Fruit fly (Drosophila melanogaster) whole organism, embryonic: ENCODE results near the gene CG42759.

ENCODE experiments used
- Atf-2 ChIP-seq: fragments of 200-800 bp; sonication (Bioruptor generic); optimal IDR thresholded peaks from 2 replicates; lab custom pipeline; 2016; ENCODE audit warnings: missing biosample characterization, missing genetic modification characterization
- CG1024 ChIP-seq: fragments of 200-800 bp; sonication (Bioruptor generic); IDR thresholded peaks from 2 replicates; pipeline ENCODE4 v1.3.6; 2022; ENCODE audit warnings: missing biosample characterization, missing genetic modification characterization
- CG11247 ChIP-seq: fragments of 200-800 bp; sonication (Bioruptor generic); IDR thresholded peaks from 2 replicates; pipeline ENCODE4 v1.3.6; 2022; ENCODE audit warnings: missing biosample characterization, missing genetic modification characterization
- CG12236 ChIP-seq: fragments of 200-800 bp; sonication (Bioruptor generic); optimal IDR thresholded peaks from 2 replicates; lab custom pipeline; 2016; ENCODE audit warnings: missing biosample characterization, missing genetic modification characterization
- CG14710 ChIP-seq: fragments of 200-800 bp; sonication (Bioruptor generic); optimal IDR thresholded peaks from 3 replicates; lab custom pipeline; 2019; ENCODE audit warnings: missing biosample characterization, mild to moderate bottlenecking, missing genetic modification characterization, moderate library complexity
- CG17912 ChIP-seq: fragments of 200-800 bp; sonication (Bioruptor generic); optimal IDR thresholded peaks from 2 replicates; lab custom pipeline; 2018; ENCODE audit warnings: missing biosample characterization, mild to moderate bottlenecking, missing genetic modification characterization
- CG18476 ChIP-seq: fragments of 200-800 bp; sonication (Bioruptor generic); optimal IDR thresholded peaks from 2 replicates; lab custom pipeline; 2016; ENCODE audit warnings: missing biosample characterization, mild to moderate bottlenecking, missing genetic modification characterization
- CG2875 ChIP-seq: fragments of 200-800 bp; sonication (Bioruptor generic); optimal IDR thresholded peaks from 2 replicates; lab custom pipeline; 2017; ENCODE audit warnings: missing biosample characterization, mild to moderate bottlenecking, missing genetic modification characterization, missing genetic modification reagents
- CG30020 ChIP-seq: fragments of 200-800 bp; optimal IDR thresholded peaks from 2 replicates; lab custom pipeline; 2019; ENCODE audit warnings: missing biosample characterization, mild to moderate bottlenecking, missing genetic modification characterization, moderate library complexity
- CG30403 ChIP-seq: fragments of 200-800 bp; sonication (Bioruptor generic); optimal IDR thresholded peaks from 3 replicates; lab custom pipeline; 2016; ENCODE audit warnings: missing biosample characterization, missing genetic modification characterization
- CG31441 ChIP-seq: fragments of 200-800 bp; sonication (Bioruptor generic); IDR thresholded peaks from 2 replicates; pipeline ENCODE4 v1.3.6; 2022; ENCODE audit warnings: missing biosample characterization, missing genetic modification characterization
- CG33213 ChIP-seq: fragments of 200-800 bp; sonication (Bioruptor generic); optimal IDR thresholded peaks from 3 replicates; lab custom pipeline; 2016; ENCODE audit warnings: missing biosample characterization, missing genetic modification characterization
- CG4617 ChIP-seq: fragments of 200-800 bp; sonication (Bioruptor generic); optimal IDR thresholded peaks from 3 replicates; lab custom pipeline; 2016; ENCODE audit warnings: missing biosample characterization, missing genetic modification characterization, borderline replicate concordance
- CG6175 ChIP-seq: fragments of 200-800 bp; sonication (Bioruptor generic); IDR thresholded peaks from 3 replicates; pipeline ENCODE4 v1.3.6; 2022; ENCODE audit warnings: missing biosample characterization, missing genetic modification characterization
- CG6854 ChIP-seq: fragments of 200-800 bp; sonication (Bioruptor generic); optimal IDR thresholded peaks from 3 replicates; lab custom pipeline; 2017; ENCODE audit warnings: missing biosample characterization, mild to moderate bottlenecking, missing genetic modification characterization
- CG7357 ChIP-seq: fragments of 200-800 bp; sonication (Bioruptor generic); IDR thresholded peaks from 3 replicates; pipeline ENCODE4 v1.3.6; 2022; ENCODE audit warnings: missing biosample characterization, missing genetic modification characterization
- CG7786 ChIP-seq: fragments of 200-800 bp; sonication (Bioruptor generic); optimal IDR thresholded peaks from 2 replicates; lab custom pipeline; 2016; ENCODE audit warnings: missing biosample characterization, missing genetic modification characterization
- CG7839 ChIP-seq: fragments of 200-800 bp; sonication (Bioruptor generic); optimal IDR thresholded peaks from 3 replicates; lab custom pipeline; 2018; ENCODE audit warnings: missing biosample characterization, mild to moderate bottlenecking, missing genetic modification characterization, moderate library complexity
- CG8924 ChIP-seq: fragments of 200-800 bp; optimal IDR thresholded peaks from 3 replicates; lab custom pipeline; 2019; ENCODE audit warnings: missing biosample characterization, mild to moderate bottlenecking, missing genetic modification characterization, moderate library complexity
- CG8944 ChIP-seq: fragments of 200-800 bp; sonication (Bioruptor generic); optimal IDR thresholded peaks from 3 replicates; lab custom pipeline; 2016; ENCODE audit warnings: missing biosample characterization, missing genetic modification characterization
- Dad ChIP-seq: fragments of 200-800 bp; sonication (Bioruptor generic); optimal IDR thresholded peaks from 3 replicates; lab custom pipeline; 2016; ENCODE audit warnings: missing biosample characterization, missing genetic modification characterization
- Dbx ChIP-seq: fragments of 200-800 bp; sonication (Bioruptor generic); IDR thresholded peaks from 3 replicates; pipeline ENCODE4 v1.3.6; 2022; ENCODE audit warnings: missing biosample characterization, missing genetic modification characterization
- GATAe ChIP-seq: fragments of 200-800 bp; sonication (Bioruptor generic); conservative IDR thresholded peaks from 2 replicates; pipeline ENCODE4 v1.3.6; 2022; ENCODE audit warnings: missing biosample characterization, missing genetic modification characterization
- H15 ChIP-seq: fragments of 200-800 bp; sonication (Bioruptor generic); IDR thresholded peaks from 3 replicates; pipeline ENCODE4 v1.3.6; 2022; ENCODE audit warnings: missing biosample characterization, missing genetic modification characterization
- Mes4 ChIP-seq: fragments of 200-800 bp; sonication (Bioruptor generic); optimal IDR thresholded peaks from 2 replicates; lab custom pipeline; 2016; ENCODE audit warnings: missing biosample characterization, missing genetic modification characterization
- Nf-YC ChIP-seq: fragments of 200-800 bp; optimal IDR thresholded peaks from 3 replicates; lab custom pipeline; 2019; ENCODE audit warnings: missing biosample characterization, mild to moderate bottlenecking, missing genetic modification characterization, moderate library complexity
- Oaz ChIP-seq: fragments of 200-800 bp; sonication (Bioruptor generic); IDR thresholded peaks from 2 replicates; pipeline ENCODE4 v1.3.6; 2022; ENCODE audit warnings: missing biosample characterization, missing genetic modification characterization
- Poxn ChIP-seq: fragments of 200-800 bp; sonication (Bioruptor generic); IDR thresholded peaks from 2 replicates; pipeline ENCODE4 v1.3.6; 2022; ENCODE audit warnings: missing biosample characterization, missing genetic modification characterization
- Ptx1 ChIP-seq: fragments of 200-800 bp; sonication (Bioruptor generic); IDR thresholded peaks from 2 replicates; pipeline ENCODE4 v1.3.6; 2022; ENCODE audit warnings: missing biosample characterization, missing genetic modification characterization
- Side ChIP-seq: fragments of 200-800 bp; sonication (Bioruptor generic); optimal IDR thresholded peaks from 2 replicates; lab custom pipeline; 2016; ENCODE audit warnings: missing biosample characterization, missing genetic modification characterization
- ac ChIP-seq: fragments of 200-800 bp; sonication (Bioruptor generic); optimal IDR thresholded peaks from 3 replicates; lab custom pipeline; 2017; ENCODE audit warnings: missing biosample characterization, mild to moderate bottlenecking, missing genetic modification characterization
- ap ChIP-seq: fragments of 200-800 bp; sonication (Bioruptor generic); IDR thresholded peaks from 2 replicates; pipeline ENCODE4 v1.3.6; 2022; ENCODE audit warnings: missing biosample characterization, missing genetic modification characterization
- bowl ChIP-seq: fragments of 200-800 bp; sonication (Bioruptor generic); IDR thresholded peaks from 2 replicates; pipeline ENCODE4 v1.3.6; 2022; ENCODE audit warnings: missing biosample characterization, missing genetic modification characterization
- bsh ChIP-seq, 2 experiments: fragments of 200-800 bp; sonication (Bioruptor generic); optimal IDR thresholded peaks; 2 replicates each; lab custom pipeline; 2017 to 2018; ENCODE audit warnings: mild to moderate bottlenecking in 2 of 2, missing biosample characterization in 2 of 2, missing genetic modification characterization in 2 of 2, moderate library complexity in 1 of 2
- ems ChIP-seq: fragments of 200-800 bp; sonication (Bioruptor generic); optimal IDR thresholded peaks from 3 replicates; lab custom pipeline; 2016; ENCODE audit warnings: missing biosample characterization, missing genetic modification characterization
- ftz-f1 ChIP-seq: fragments of 200-800 bp; sonication (Bioruptor generic); optimal IDR thresholded peaks from 2 replicates; lab custom pipeline; 2016; ENCODE audit warnings: missing biosample characterization, missing genetic modification characterization
- fu2 ChIP-seq: fragments of 200-800 bp; sonication (Bioruptor generic); optimal IDR thresholded peaks from 2 replicates; lab custom pipeline; 2016; ENCODE audit warnings: missing biosample characterization, missing genetic modification characterization
- gsb-n ChIP-seq: fragments of 200-800 bp; sonication (Bioruptor generic); optimal IDR thresholded peaks from 3 replicates; lab custom pipeline; 2018; ENCODE audit warnings: missing biosample characterization, mild to moderate bottlenecking, missing genetic modification characterization
- inv ChIP-seq: fragments of 200-800 bp; sonication (Bioruptor generic); IDR thresholded peaks from 2 replicates; pipeline ENCODE4 v1.3.6; 2022; ENCODE audit warnings: missing biosample characterization, missing genetic modification characterization; ENCODE audit not compliant: partially characterized antibody
- jing ChIP-seq: fragments of 200-800 bp; sonication (Bioruptor generic); optimal IDR thresholded peaks from 2 replicates; lab custom pipeline; 2018; ENCODE audit warnings: missing biosample characterization, mild to moderate bottlenecking, missing genetic modification characterization
- lov ChIP-seq, 2 experiments: fragments of 200-800 bp in 1 of 2; fragments of >200 bp in 1 of 2; sonication (Bioruptor generic) in 1 of 2; IDR thresholded peaks in 1 of 2; optimal IDR thresholded peaks in 1 of 2; 2 replicates in 1 of 2; 3 replicates in 1 of 2; pipeline versions ENCODE4 v1.3.6 to Lab custom; 2017 to 2022; ENCODE audit warnings: missing biosample characterization in 1 of 2, missing genetic modification characterization in 1 of 2
- odd ChIP-seq: fragments of 200-800 bp; sonication (Bioruptor generic); optimal IDR thresholded peaks from 2 replicates; lab custom pipeline; 2017; ENCODE audit warnings: missing biosample characterization, mild to moderate bottlenecking, missing genetic modification characterization
- onecut ChIP-seq: fragments of 200-800 bp; sonication (Bioruptor generic); IDR thresholded peaks from 2 replicates; pipeline ENCODE4 v1.3.6; 2022; ENCODE audit warnings: missing biosample characterization, missing genetic modification characterization
- pb ChIP-seq: fragments of 200-800 bp; sonication (Bioruptor generic); optimal IDR thresholded peaks from 3 replicates; lab custom pipeline; 2016; ENCODE audit warnings: missing biosample characterization, missing genetic modification characterization
- pita ChIP-seq: fragments of 200-800 bp; sonication (Bioruptor generic); optimal IDR thresholded peaks from 2 replicates; lab custom pipeline; 2017; ENCODE audit warnings: missing biosample characterization, mild to moderate bottlenecking, missing genetic modification characterization
- psq ChIP-seq: fragments of 200-800 bp; sonication (Bioruptor generic); optimal IDR thresholded peaks from 2 replicates; lab custom pipeline; 2017; ENCODE audit warnings: missing biosample characterization, missing genetic modification characterization
- schlank ChIP-seq: fragments of 200-800 bp; sonication (Bioruptor generic); optimal IDR thresholded peaks from 2 replicates; lab custom pipeline; 2018; ENCODE audit warnings: missing biosample characterization, mild to moderate bottlenecking, missing genetic modification characterization
- sisA ChIP-seq: fragments of 200-800 bp; sonication (Bioruptor generic); IDR thresholded peaks from 2 replicates; pipeline ENCODE4 v1.3.6; 2022; ENCODE audit warnings: missing biosample characterization, missing genetic modification characterization
- so ChIP-seq: fragments of 200-800 bp; sonication (Bioruptor generic); IDR thresholded peaks from 3 replicates; pipeline ENCODE4 v1.3.6; 2022; ENCODE audit warnings: missing biosample characterization, missing genetic modification characterization
- trem ChIP-seq: fragments of 200-800 bp; optimal IDR thresholded peaks from 3 replicates; lab custom pipeline; 2019; ENCODE audit warnings: missing biosample characterization, mild to moderate bottlenecking, missing genetic modification characterization, moderate library complexity
- unpg ChIP-seq: fragments of 200-800 bp; sonication (Bioruptor generic); optimal IDR thresholded peaks from 3 replicates; lab custom pipeline; 2018; ENCODE audit warnings: missing biosample characterization, mild to moderate bottlenecking, missing genetic modification characterization, moderate library complexity
- usp ChIP-seq: fragments of >200 bp; optimal IDR thresholded peaks from 2 replicates; lab custom pipeline; 2017; ENCODE audit warnings: missing biosample characterization, missing genetic modification characterization

Gene CG42759

dm6 chr3R:10134341-10134668 is 8.6 kb upstream of the CG42759 start (continued):
- TF ChIP-seq inv (GFP tag; lab: Robert Waterston, UW) (no peak), CG2875 (GFP tag; lab: Kevin White, UChicago) (no peak), Mes4 (no peak), sisA (GFP tag; lab: Robert Waterston, UW) (no peak), gsb-n (tag; lab: Kevin White, UChicago) (no peak), Dbx (GFP tag; lab: Robert Waterston, UW) (peak; percentile 51; the same call in 2 of the 3 replicates), Atf-2 (GFP tag; lab: Kevin White, UChicago) (no peak), lov (optimal IDR thresholded peaks at IDR 0.05; lab: Kevin White, UChicago) (no peak), lov (GFP tag; IDR thresholded peaks at IDR 0.05; lab: Robert Waterston, UW) (peak; percentile 9; the same call in 1 of the 3 replicates), CG8924 (tag; lab: Kevin White, UChicago) (peak; percentile 17), Oaz (GFP tag; lab: Robert Waterston, UW) (no peak), Poxn (GFP tag; lab: Robert Waterston, UW) (no peak), so (no peak), trem (peak; percentile 45), pb (GFP tag; lab: Kevin White, UChicago) (no peak), jing (GFP tag; lab: Kevin White, UChicago) (no peak), CG7839 (peak; percentile 5), H15 (GFP tag; lab: Robert Waterston, UW) (no peak), psq (GFP tag; lab: Kevin White, UChicago) (peak; percentile 16), CG1024 (GFP tag; lab: Robert Waterston, UW) (no peak), CG6175 (no peak), bowl (GFP tag; lab: Robert Waterston, UW) (no peak), bsh (GFP tag; optimal IDR thresholded peaks at IDR 0.05; lab: Kevin White, UChicago) (peak in 1 of 2 experiments; percentile 13), CG7357 (GFP tag; lab: Robert Waterston, UW) (no peak), unpg (GFP tag; lab: Kevin White, UChicago) (no peak), pita (no peak), odd (GFP tag; lab: Kevin White, UChicago) (no peak), CG30403 (peak; percentile 44), fu2 (GFP tag; lab: Kevin White, UChicago) (peak; percentile 53), usp (GFP tag; lab: Kevin White, UChicago) (no peak), ems (peak; percentile 23), CG11247 (GFP tag; lab: Robert Waterston, UW) (no peak), ap (GFP tag; lab: Robert Waterston, UW) (no peak), Side (peak; percentile 54), CG18476 (GFP tag; lab: Kevin White, UChicago) (no peak), CG17912 (GFP tag; lab: Kevin White, UChicago) (no peak), CG7786 (GFP tag; lab: Kevin White, UChicago) (peak; percentile 48), Ptx1 (no peak), CG33213 (peak; percentile 80), CG12236 (no peak), CG8944 (GFP tag; lab: Kevin White, UChicago) (peak; percentile 38), CG30020 (tag; lab: Kevin White, UChicago) (no peak), onecut (GFP tag; lab: Robert Waterston, UW) (no peak), ftz-f1 (no peak), Dad (GFP tag; lab: Kevin White, UChicago) (peak; percentile 13), CG14710 (tag; lab: Kevin White, UChicago) (peak; percentile 31), CG6854 (no peak), schlank (tag; lab: Kevin White, UChicago) (no peak), ac (GFP tag; lab: Kevin White, UChicago) (no peak), GATAe (GFP tag; lab: Robert Waterston, UW) (no peak), CG4617 (GFP tag; lab: Kevin White, UChicago) (peak; percentile 70), CG31441 (GFP tag; lab: Robert Waterston, UW) (no peak), Nf-YC (tag; lab: Kevin White, UChicago) (no peak)
